Worm (Caenorhabditis elegans) whole organism, L2 larva: Measurements from ENCODE around the gene ZK6.8.

Experiments
- F13H6.1 ChIP-seq: sonication (generic microtip); optimal IDR thresholded peaks from 2 replicates; lab custom pipeline; 2016; ENCODE audit warnings: missing genetic modification characterization, missing compliant biosample characterization
- Y55F3AM.14 ChIP-seq: fragments of 200-800 bp; sonication (Bioruptor generic); optimal IDR thresholded peaks from 2 replicates; lab custom pipeline; 2018; ENCODE audit warnings: mild to moderate bottlenecking, missing genetic modification characterization, missing compliant biosample characterization
- ZK546.5 ChIP-seq: sonication (generic microtip); optimal IDR thresholded peaks from 2 replicates; lab custom pipeline; 2017; ENCODE audit warnings: missing biosample characterization, missing genetic modification characterization
- alr-1 ChIP-seq: fragments of 150-350 bp; optimal IDR thresholded peaks from 2 replicates; lab custom pipeline; 2014; ENCODE audit warnings: missing biosample characterization, missing genetic modification characterization
- aly-2 ChIP-seq: fragments of 150-350 bp; optimal IDR thresholded peaks from 2 replicates; lab custom pipeline; 2014; ENCODE audit warnings: missing biosample characterization, missing genetic modification characterization
- blmp-1 ChIP-seq: sonication (generic microtip); optimal IDR thresholded peaks from 2 replicates; lab custom pipeline; 2017; ENCODE audit warnings: missing genetic modification characterization, mild to moderate bottlenecking, missing compliant biosample characterization, antibody characterized with exemption, moderate library complexity; ENCODE audit not compliant: insufficient read depth
- ceh-16 ChIP-seq: fragments of 150-350 bp; optimal IDR thresholded peaks from 2 replicates; lab custom pipeline; 2014; ENCODE audit warnings: missing biosample characterization, missing genetic modification characterization
- ceh-82 ChIP-seq: fragments of 150-350 bp; optimal IDR thresholded peaks from 2 replicates; lab custom pipeline; 2014; ENCODE audit warnings: missing biosample characterization, missing genetic modification characterization
- crh-2 ChIP-seq: sonication (generic microtip); optimal IDR thresholded peaks from 2 replicates; lab custom pipeline; 2017; ENCODE audit warnings: missing biosample characterization, missing genetic modification characterization
- dmd-4 ChIP-seq: sonication (generic microtip); optimal IDR thresholded peaks from 2 replicates; lab custom pipeline; 2017; ENCODE audit warnings: missing biosample characterization, missing genetic modification characterization
- egl-27 ChIP-seq: sonication (generic microtip); optimal IDR thresholded peaks from 3 replicates; lab custom pipeline; 2017; ENCODE audit warnings: missing biosample characterization, missing genetic modification reagents, missing genetic modification characterization
- elt-1 ChIP-seq: fragments of 150-350 bp; optimal IDR thresholded peaks from 2 replicates; lab custom pipeline; 2014; ENCODE audit warnings: missing biosample characterization, missing genetic modification characterization
- elt-3 ChIP-seq: sonication (generic microtip); optimal IDR thresholded peaks from 2 replicates; lab custom pipeline; 2017; ENCODE audit warnings: missing biosample characterization, missing genetic modification characterization
- fos-1 ChIP-seq: fragments of 150-350 bp; optimal IDR thresholded peaks from 2 replicates; lab custom pipeline; 2014; ENCODE audit warnings: missing biosample characterization, missing genetic modification characterization
- gmeb-1 ChIP-seq: fragments of 150-350 bp; optimal IDR thresholded peaks from 2 replicates; lab custom pipeline; 2014; ENCODE audit warnings: missing biosample characterization, missing genetic modification characterization
- lin-13 ChIP-seq: fragments of 150-350 bp; optimal IDR thresholded peaks from 2 replicates; lab custom pipeline; 2014; ENCODE audit warnings: missing biosample characterization, missing genetic modification reagents, missing genetic modification characterization
- lsy-2 ChIP-seq, 2 experiments: fragments of 150-350 bp in 1 of 2; sonication (generic microtip) in 1 of 2; optimal IDR thresholded peaks; 2 replicates each; lab custom pipeline; 2014 to 2017; ENCODE audit warnings: missing biosample characterization in 2 of 2, missing genetic modification characterization in 2 of 2
- mdl-1 ChIP-seq, 2 experiments: fragments of 150-350 bp in 1 of 2; sonication (generic microtip) in 1 of 2; optimal IDR thresholded peaks; 2 replicates each; lab custom pipeline; 2017; ENCODE audit warnings: missing biosample characterization in 2 of 2, missing genetic modification characterization in 2 of 2
- nhr-10 ChIP-seq: sonication (generic microtip); optimal IDR thresholded peaks from 2 replicates; lab custom pipeline; 2017; ENCODE audit warnings: missing biosample characterization, missing genetic modification characterization
- nhr-11 ChIP-seq: fragments of 150-350 bp; optimal IDR thresholded peaks from 2 replicates; lab custom pipeline; 2014; ENCODE audit warnings: missing biosample characterization, missing genetic modification characterization
- nhr-12 ChIP-seq: fragments of 150-350 bp; optimal IDR thresholded peaks from 2 replicates; lab custom pipeline; 2014; ENCODE audit warnings: missing biosample characterization, missing genetic modification characterization
- nhr-129 ChIP-seq: fragments of 150-350 bp; optimal IDR thresholded peaks from 2 replicates; lab custom pipeline; 2014; ENCODE audit warnings: missing biosample characterization, missing genetic modification characterization
- nhr-23 ChIP-seq: fragments of 150-350 bp; optimal IDR thresholded peaks from 2 replicates; lab custom pipeline; 2014; ENCODE audit warnings: missing biosample characterization, missing genetic modification reagents, missing genetic modification characterization
- nhr-237 ChIP-seq: fragments of 150-350 bp; optimal IDR thresholded peaks from 2 replicates; lab custom pipeline; 2014; ENCODE audit warnings: missing biosample characterization, missing genetic modification characterization
- nhr-25 ChIP-seq: fragments of 150-350 bp; sonication (generic microtip); optimal IDR thresholded peaks from 3 replicates; lab custom pipeline; 2014; ENCODE audit warnings: missing biosample characterization, missing genetic modification characterization
- nhr-6 ChIP-seq: fragments of 150-350 bp; optimal IDR thresholded peaks from 2 replicates; lab custom pipeline; 2014; ENCODE audit warnings: missing biosample characterization, missing genetic modification characterization
- peb-1 ChIP-seq: fragments of 150-350 bp; optimal IDR thresholded peaks from 2 replicates; lab custom pipeline; 2014; ENCODE audit warnings: missing biosample characterization, missing genetic modification characterization
- skn-1 ChIP-seq: sonication (generic microtip); optimal IDR thresholded peaks from 2 replicates; lab custom pipeline; 2017; ENCODE audit warnings: missing biosample characterization, missing genetic modification characterization
- sma-3 ChIP-seq: sonication (generic microtip); optimal IDR thresholded peaks from 2 replicates; lab custom pipeline; 2016; ENCODE audit warnings: missing genetic modification reagents, missing genetic modification characterization, missing compliant biosample characterization
- sma-9 ChIP-seq, 2 experiments: fragments of 150-350 bp in 1 of 2; sonication (generic microtip) in 1 of 2; optimal IDR thresholded peaks; 2 replicates each; lab custom pipeline; 2014 to 2016; ENCODE audit warnings: missing genetic modification characterization in 2 of 2, mild to moderate bottlenecking in 1 of 2, missing biosample characterization in 1 of 2, missing compliant biosample characterization in 1 of 2, missing genetic modification reagents in 1 of 2, moderate library complexity in 1 of 2
- snpc-4 ChIP-seq: fragments of 150-350 bp; optimal IDR thresholded peaks from 2 replicates; lab custom pipeline; 2014; ENCODE audit warnings: missing biosample characterization, missing genetic modification characterization
- unc-55 ChIP-seq: fragments of 150-350 bp; sonication (generic microtip); optimal IDR thresholded peaks from 3 replicates; lab custom pipeline; 2014; ENCODE audit warnings: missing biosample characterization, missing genetic modification reagents, missing genetic modification characterization
- zag-1 ChIP-seq: fragments of 150-350 bp; optimal IDR thresholded peaks from 2 replicates; lab custom pipeline; 2014; ENCODE audit warnings: missing biosample characterization, missing genetic modification characterization
- ztf-1 ChIP-seq: fragments of 200-800 bp; sonication (Bioruptor generic); conservative IDR thresholded peaks from 2 replicates; pipeline ENCODE4 v1.3.6; 2022; ENCODE audit warnings: missing genetic modification characterization, missing compliant biosample characterization
- ztf-11 ChIP-seq: sonication (generic microtip); optimal IDR thresholded peaks from 2 replicates; lab custom pipeline; 2017; ENCODE audit warnings: missing biosample characterization, missing genetic modification characterization
- ztf-4 ChIP-seq: fragments of 150-350 bp; optimal IDR thresholded peaks from 2 replicates; lab custom pipeline; 2014; ENCODE audit warnings: missing biosample characterization, missing genetic modification characterization

ZK6.8 gene

ce11 chrV:417656-418353, 36.1 kb downstream of the ZK6.8 start, which contains the start of gene irg-8:
irg-8 (minus strand) TSS chrV:417706.
- TF ChIP-seq peb-1 (no peak), ztf-4 (tag; lab: Kevin White, UChicago) (no peak), fos-1 (tag; lab: Kevin White, UChicago) (peak; percentile 54), sma-9 (GFP tag; optimal IDR thresholded peaks at IDR 0.05; lab: Kevin White, UChicago) (peak; percentile 31), sma-9 (tag; optimal IDR thresholded peaks at IDR 0.05; lab: Kevin White, UChicago) (no peak), Y55F3AM.14 (GFP tag; lab: Kevin White, UChicago) (no peak), ceh-16 (tag; lab: Kevin White, UChicago) (no peak)

ce11 chrV:418432-418831, 36.7 kb downstream of the ZK6.8 start, which contains the start of gene Y39D8A.1:
Y39D8A.1 (plus strand) TSS chrV:418732.
- no peak for TF ChIP-seq nhr-6 (tag; lab: Kevin White, UChicago)
- TF ChIP-seq nhr-10 (tag; lab: Kevin White, UChicago) = no peak
- TF ChIP-seq ztf-11 = no peak
- TF ChIP-seq aly-2 = no peak
- no peak for TF ChIP-seq lin-13 (GFP tag; lab: Kevin White, UChicago)
- TF ChIP-seq F13H6.1 (tag; lab: Kevin White, UChicago) = no peak
- TF ChIP-seq ceh-16 (tag; lab: Kevin White, UChicago) = no peak
- no peak for TF ChIP-seq nhr-12 (tag; lab: Kevin White, UChicago)
- no peak for TF ChIP-seq dmd-4 (tag; lab: Kevin White, UChicago)
- no peak for TF ChIP-seq nhr-129 (tag; lab: Kevin White, UChicago)
- TF ChIP-seq lsy-2 (tag; optimal IDR thresholded peaks at IDR 0.05; lab: Kevin White, UChicago) = no peak
- TF ChIP-seq snpc-4 = no peak
- no peak for TF ChIP-seq skn-1
- no peak for TF ChIP-seq alr-1 (tag; lab: Kevin White, UChicago)
- TF ChIP-seq zag-1 (tag; lab: Kevin White, UChicago) = no peak
- TF ChIP-seq nhr-237 (tag; lab: Kevin White, UChicago) = no peak
- no peak for TF ChIP-seq gmeb-1 (tag; lab: Kevin White, UChicago)
- TF ChIP-seq blmp-1 = no peak

- TF ChIP-seq egl-27 (no peak), fos-1 (tag; lab: Kevin White, UChicago) (peak; percentile 17)
These were observed 40.4 kb downstream of the ZK6.8 start, which contains the start of gene dod-20 for ce11 chrV:422133-422532. dod-20 (plus strand) TSS chrV:422433.

ce11 chrV:424140-424539, 42.4 kb downstream of the ZK6.8 start, which contains the start of gene B0554.5:
B0554.5 (plus strand) TSS chrV:424440.
- TF ChIP-seq elt-1 (tag; lab: Kevin White, UChicago) = no peak
- no peak for TF ChIP-seq nhr-237 (tag; lab: Kevin White, UChicago)
- no peak for TF ChIP-seq fos-1 (tag; lab: Kevin White, UChicago)
- no peak for TF ChIP-seq blmp-1
- no peak for TF ChIP-seq nhr-25 (tag; lab: Kevin White, UChicago)
- no peak for TF ChIP-seq Y55F3AM.14 (GFP tag; lab: Kevin White, UChicago)
- TF ChIP-seq ztf-1 (GFP tag; lab: Robert Waterston, UW) = no peak
- no peak for TF ChIP-seq lin-13 (GFP tag; lab: Kevin White, UChicago)
- no peak for TF ChIP-seq alr-1 (tag; lab: Kevin White, UChicago)
- TF ChIP-seq ztf-4 (tag; lab: Kevin White, UChicago) = no peak

- no peak for TF ChIP-seq unc-55 (GFP tag; lab: Kevin White, UChicago)
- TF ChIP-seq, all 48 proteins: peak for 0
These were observed 47.1 kb downstream of the ZK6.8 start, which contains the start of gene B0554.4 for ce11 chrV:428844-429243. B0554.4 (plus strand) TSS chrV:429144.

ce11 chrV:432991-433390, 51.3 kb downstream of the ZK6.8 start:
- no peak for TF ChIP-seq peb-1
- no peak for TF ChIP-seq fos-1 (tag; lab: Kevin White, UChicago)
- no peak for TF ChIP-seq elt-1 (tag; lab: Kevin White, UChicago)
- no peak for TF ChIP-seq nhr-11 (tag; lab: Kevin White, UChicago)
- TF ChIP-seq crh-2 = no peak
- TF ChIP-seq mdl-1 (tag; optimal IDR thresholded peaks at IDR 0.05; lab: Kevin White, UChicago) = no peak
- TF ChIP-seq nhr-6 (tag; lab: Kevin White, UChicago) = no peak
- no peak for TF ChIP-seq unc-55 (GFP tag; lab: Kevin White, UChicago)
- TF ChIP-seq nhr-23 = no peak
- no peak for TF ChIP-seq sma-3 (GFP tag; lab: Kevin White, UChicago)
- no peak for TF ChIP-seq ceh-82 (tag; lab: Kevin White, UChicago)
- no peak for TF ChIP-seq ZK546.5 (tag; lab: Kevin White, UChicago)
- TF ChIP-seq ztf-4 (tag; lab: Kevin White, UChicago) = no peak
- no peak for TF ChIP-seq elt-3 (tag; lab: Kevin White, UChicago)
- TF ChIP-seq ztf-1 (GFP tag; lab: Robert Waterston, UW) = no peak
- TF ChIP-seq snpc-4 = no peak
